Fruit fly (Drosophila melanogaster) whole organism, embryonic: ENCODE data around the gene siz.

Experiments
- B-H2 ChIP-seq: fragments of 200-800 bp; sonication (Bioruptor generic); optimal IDR thresholded peaks from 2 replicates; lab custom pipeline; 2018; ENCODE audit warnings: missing biosample characterization, mild to moderate bottlenecking, missing genetic modification characterization
- Blimp-1 ChIP-seq: fragments of 200-800 bp; sonication (Bioruptor generic); optimal IDR thresholded peaks from 3 replicates; lab custom pipeline; 2018; ENCODE audit warnings: missing biosample characterization, missing genetic modification characterization, mild to moderate bottlenecking, moderate library complexity, missing genetic modification reagents
- CG10209 ChIP-seq: fragments of 200-800 bp; sonication (Bioruptor generic); optimal IDR thresholded peaks from 3 replicates; lab custom pipeline; 2017; ENCODE audit warnings: missing biosample characterization, mild to moderate bottlenecking, missing genetic modification characterization, missing genetic modification reagents
- CG12391 ChIP-seq: fragments of 200-800 bp; sonication (Bioruptor generic); optimal IDR thresholded peaks from 3 replicates; lab custom pipeline; 2018; ENCODE audit warnings: missing biosample characterization, mild to moderate bottlenecking, missing genetic modification characterization, moderate library complexity
- CG14710 ChIP-seq: fragments of 200-800 bp; sonication (Bioruptor generic); optimal IDR thresholded peaks from 3 replicates; lab custom pipeline; 2019; ENCODE audit warnings: missing biosample characterization, mild to moderate bottlenecking, missing genetic modification characterization, moderate library complexity
- CG2129 ChIP-seq: fragments of 200-800 bp; sonication (Bioruptor generic); IDR thresholded peaks from 2 replicates; pipeline ENCODE4 v1.3.6; 2022; ENCODE audit warnings: missing biosample characterization, missing genetic modification characterization; ENCODE audit not compliant: partially characterized antibody
- CG2678 ChIP-seq: fragments of 200-800 bp; sonication (Bioruptor generic); optimal IDR thresholded peaks from 3 replicates; lab custom pipeline; 2019; ENCODE audit warnings: missing biosample characterization, mild to moderate bottlenecking, missing genetic modification characterization, moderate library complexity
- CG2712 ChIP-seq: fragments of 200-800 bp; optimal IDR thresholded peaks from 3 replicates; lab custom pipeline; 2019; ENCODE audit warnings: missing biosample characterization, mild to moderate bottlenecking, missing genetic modification characterization, moderate library complexity
- CG4617 ChIP-seq: fragments of 200-800 bp; sonication (Bioruptor generic); optimal IDR thresholded peaks from 3 replicates; lab custom pipeline; 2016; ENCODE audit warnings: missing biosample characterization, missing genetic modification characterization, borderline replicate concordance
- CG4820 ChIP-seq: fragments of 200-800 bp; sonication (Bioruptor generic); optimal IDR thresholded peaks from 3 replicates; lab custom pipeline; 2016; ENCODE audit warnings: missing biosample characterization, missing genetic modification characterization
- CG7372 ChIP-seq: fragments of 200-800 bp; sonication (Bioruptor generic); IDR thresholded peaks from 2 replicates; pipeline ENCODE4 v1.3.6; 2022; ENCODE audit warnings: missing biosample characterization, missing genetic modification characterization
- CG7786 ChIP-seq: fragments of 200-800 bp; sonication (Bioruptor generic); optimal IDR thresholded peaks from 2 replicates; lab custom pipeline; 2016; ENCODE audit warnings: missing biosample characterization, missing genetic modification characterization
- CG7839 ChIP-seq: fragments of 200-800 bp; sonication (Bioruptor generic); optimal IDR thresholded peaks from 3 replicates; lab custom pipeline; 2018; ENCODE audit warnings: missing biosample characterization, mild to moderate bottlenecking, missing genetic modification characterization, moderate library complexity
- CG8478 ChIP-seq: fragments of >200 bp; optimal IDR thresholded peaks from 2 replicates; lab custom pipeline; 2018
- H15 ChIP-seq: fragments of 200-800 bp; sonication (Bioruptor generic); IDR thresholded peaks from 3 replicates; pipeline ENCODE4 v1.3.6; 2022; ENCODE audit warnings: missing biosample characterization, missing genetic modification characterization
- Hmr ChIP-seq: fragments of 200-800 bp; sonication (Bioruptor generic); optimal IDR thresholded peaks from 3 replicates; lab custom pipeline; 2017; ENCODE audit warnings: mild to moderate bottlenecking, missing biosample characterization, missing genetic modification reagents, missing genetic modification characterization
- Max ChIP-seq: fragments of 200-800 bp; sonication (Bioruptor generic); optimal IDR thresholded peaks from 2 replicates; lab custom pipeline; 2016; ENCODE audit warnings: missing biosample characterization, mild to moderate bottlenecking, missing genetic modification characterization
- Neu2 ChIP-seq: fragments of 200-800 bp; sonication (Bioruptor generic); optimal IDR thresholded peaks from 3 replicates; lab custom pipeline; 2016; ENCODE audit warnings: missing biosample characterization, missing genetic modification characterization, borderline replicate concordance
- NfI ChIP-seq: fragments of 200-800 bp; sonication (Bioruptor generic); optimal IDR thresholded peaks from 3 replicates; lab custom pipeline; 2018; ENCODE audit warnings: missing biosample characterization, mild to moderate bottlenecking, missing genetic modification characterization, moderate library complexity
- Rfx ChIP-seq: fragments of 200-800 bp; sonication (Bioruptor generic); IDR thresholded peaks from 2 replicates; pipeline ENCODE4 v1.3.6; 2022; ENCODE audit warnings: missing biosample characterization, missing genetic modification characterization
- Sox100B ChIP-seq: fragments of 200-800 bp; sonication (Bioruptor generic); optimal IDR thresholded peaks from 3 replicates; lab custom pipeline; 2018; ENCODE audit warnings: missing biosample characterization, mild to moderate bottlenecking, missing genetic modification characterization
- Stat92E ChIP-seq, 3 experiments: fragments of >200 bp in 2 of 3; fragments of 200-800 bp in 1 of 3; sonication (Bioruptor generic) in 1 of 3; optimal IDR thresholded peaks; 2 replicates each; lab custom pipeline; 2017 to 2019; ENCODE audit warnings: missing biosample characterization in 3 of 3, missing genetic modification characterization in 3 of 3, mild to moderate bottlenecking in 1 of 3, moderate library complexity in 1 of 3
- Usf ChIP-seq: fragments of 200-800 bp; sonication (Bioruptor generic); optimal IDR thresholded peaks from 2 replicates; lab custom pipeline; 2017; ENCODE audit warnings: missing genotype, missing biosample characterization, missing genetic modification characterization
- ap ChIP-seq: fragments of 200-800 bp; sonication (Bioruptor generic); IDR thresholded peaks from 2 replicates; pipeline ENCODE4 v1.3.6; 2022; ENCODE audit warnings: missing biosample characterization, missing genetic modification characterization
- bsh ChIP-seq, 2 experiments: fragments of 200-800 bp; sonication (Bioruptor generic); optimal IDR thresholded peaks; 2 replicates each; lab custom pipeline; 2017 to 2018; ENCODE audit warnings: mild to moderate bottlenecking in 2 of 2, missing biosample characterization in 2 of 2, missing genetic modification characterization in 2 of 2, moderate library complexity in 1 of 2
- chn ChIP-seq: fragments of 200-800 bp; sonication (Bioruptor generic); optimal IDR thresholded peaks from 2 replicates; lab custom pipeline; 2016; ENCODE audit warnings: missing biosample characterization, missing genetic modification characterization
- crp ChIP-seq, 2 experiments: fragments of 200-800 bp; sonication (Bioruptor generic); optimal IDR thresholded peaks; 2 replicates in 1 of 2; 3 replicates in 1 of 2; lab custom pipeline; 2017; ENCODE audit warnings: missing biosample characterization in 2 of 2, missing genetic modification characterization in 2 of 2, mild to moderate bottlenecking in 1 of 2, moderate library complexity in 1 of 2
- exex ChIP-seq: fragments of 200-800 bp; sonication (Bioruptor generic); optimal IDR thresholded peaks from 4 replicates; lab custom pipeline; 2018; ENCODE audit warnings: missing biosample characterization, mild to moderate bottlenecking, missing genetic modification characterization, moderate library complexity
- grau ChIP-seq: fragments of 200-800 bp; optimal IDR thresholded peaks from 3 replicates; lab custom pipeline; 2019; ENCODE audit warnings: missing biosample characterization, mild to moderate bottlenecking, missing genetic modification characterization, moderate library complexity
- lab ChIP-seq: fragments of 200-800 bp; sonication (Bioruptor generic); optimal IDR thresholded peaks from 3 replicates; lab custom pipeline; 2017; ENCODE audit warnings: missing biosample characterization, missing genetic modification characterization, mild to moderate bottlenecking, moderate library complexity, missing genetic modification reagents
- lola ChIP-seq, 3 experiments: fragments of >200 bp in 2 of 3; fragments of 200-800 bp in 1 of 3; sonication (Bioruptor generic) in 1 of 3; optimal IDR thresholded peaks; 2 replicates each; lab custom pipeline; 2017 to 2019; ENCODE audit warnings: missing biosample characterization in 3 of 3, missing genetic modification characterization in 3 of 3, mild to moderate bottlenecking in 1 of 3, moderate library complexity in 1 of 3
- nmo ChIP-seq: fragments of 200-800 bp; sonication (Bioruptor generic); optimal IDR thresholded peaks from 2 replicates; lab custom pipeline; 2018; ENCODE audit warnings: missing biosample characterization, mild to moderate bottlenecking, missing genetic modification characterization, moderate library complexity
- otp ChIP-seq: fragments of 200-800 bp; sonication (Bioruptor generic); IDR thresholded peaks from 3 replicates; pipeline ENCODE4, ENCODE4 v1.3.6; 2022; ENCODE audit warnings: missing biosample characterization, missing genetic modification characterization
- shn ChIP-seq: fragments of 200-800 bp; sonication (Bioruptor generic); optimal IDR thresholded peaks from 3 replicates; lab custom pipeline; 2016; ENCODE audit warnings: missing biosample characterization, missing genetic modification characterization
- slou ChIP-seq: fragments of 200-800 bp; sonication (Bioruptor generic); optimal IDR thresholded peaks from 3 replicates; lab custom pipeline; 2016; ENCODE audit warnings: missing biosample characterization, missing genetic modification characterization
- tap ChIP-seq: fragments of 200-800 bp; optimal IDR thresholded peaks from 3 replicates; lab custom pipeline; 2019; ENCODE audit warnings: missing biosample characterization, mild to moderate bottlenecking, missing genetic modification characterization, moderate library complexity
- unpg ChIP-seq: fragments of 200-800 bp; sonication (Bioruptor generic); optimal IDR thresholded peaks from 3 replicates; lab custom pipeline; 2018; ENCODE audit warnings: missing biosample characterization, mild to moderate bottlenecking, missing genetic modification characterization, moderate library complexity
- zen2 ChIP-seq: fragments of 200-800 bp; sonication (Bioruptor generic); IDR thresholded peaks from 3 replicates; pipeline ENCODE4 v1.3.6; 2022; ENCODE audit warnings: missing biosample characterization, missing genetic modification characterization; ENCODE audit not compliant: partially characterized antibody

Gene siz

DNA sequence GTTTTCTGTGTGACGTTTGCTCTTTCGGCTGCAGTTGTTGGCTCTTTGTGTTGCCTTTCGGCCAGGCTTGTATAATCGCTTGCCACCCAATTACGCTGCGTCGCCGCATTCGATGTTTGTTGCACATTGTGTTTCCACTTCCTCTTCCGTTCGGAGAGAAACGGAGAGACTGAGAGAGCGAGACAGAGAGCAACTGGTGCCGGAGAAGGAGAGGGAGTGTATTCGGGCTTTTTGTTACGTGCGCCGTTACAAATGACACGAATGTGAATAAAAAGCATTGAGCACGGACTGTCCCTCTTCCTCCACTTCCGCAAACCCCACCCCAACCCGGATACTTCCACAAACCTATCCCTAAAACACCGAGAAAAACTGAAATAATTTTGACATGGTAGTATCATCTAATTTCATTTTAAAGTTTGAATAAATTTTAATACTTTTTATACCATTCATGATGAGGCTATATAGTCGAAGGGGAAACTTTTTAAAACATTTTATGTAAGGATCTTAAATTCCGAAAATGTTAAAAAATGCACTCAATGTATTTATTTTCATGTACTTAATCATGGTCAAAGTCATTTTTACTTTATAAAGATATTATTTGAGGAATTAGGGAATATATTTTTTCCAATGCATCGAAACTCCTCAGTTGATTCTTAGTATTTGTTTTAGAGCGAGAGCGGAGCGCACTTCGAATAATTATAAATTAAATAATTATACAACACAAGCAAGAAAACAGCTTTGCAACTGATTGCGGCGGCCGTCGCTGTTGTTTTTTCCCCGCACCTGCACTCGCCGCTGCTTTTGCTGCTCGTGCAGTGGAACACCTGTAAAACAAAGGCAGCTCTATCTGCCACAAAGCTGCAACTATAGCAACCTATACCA is 26.1 kb downstream of the siz start (continued):
- TF ChIP-seq otp (GFP tag; lab: Robert Waterston, UW) (no peak), Rfx (GFP tag; lab: Robert Waterston, UW) (no peak), zen2 (no peak), Hmr (GFP tag; lab: Kevin White, UChicago) (no peak), Max (GFP tag; lab: Kevin White, UChicago) (no peak), CG12391 (tag; lab: Kevin White, UChicago) (peak; percentile 12), Blimp-1 (GFP tag; lab: Kevin White, UChicago) (peak; percentile 46), shn (no peak), Stat92E (GFP tag; optimal IDR thresholded peaks at IDR 0.05; lab: Kevin White, UChicago) (no peak), grau (peak; percentile 31), CG4617 (GFP tag; lab: Kevin White, UChicago) (no peak), Neu2 (no peak), Usf (GFP tag; lab: Kevin White, UChicago) (no peak), chn (GFP tag; lab: Kevin White, UChicago) (no peak), exex (no peak), CG2678 (tag; lab: Kevin White, UChicago) (peak; percentile 27), NfI (GFP tag; lab: Kevin White, UChicago) (no peak), ap (GFP tag; lab: Robert Waterston, UW) (no peak), CG8478 (lab: Kevin White, UChicago) (no peak), slou (GFP tag; lab: Kevin White, UChicago) (no peak), CG7372 (GFP tag; lab: Robert Waterston, UW) (no peak), B-H2 (GFP tag; lab: Kevin White, UChicago) (no peak), bsh (GFP tag; optimal IDR thresholded peaks at IDR 0.05; lab: Kevin White, UChicago) (peak in 1 of 2 experiments; percentile 45), tap (tag; lab: Kevin White, UChicago) (no peak), Sox100B (GFP tag; lab: Kevin White, UChicago) (no peak), CG14710 (tag; lab: Kevin White, UChicago) (peak; percentile 16), H15 (GFP tag; lab: Robert Waterston, UW) (no peak), CG2712 (peak; percentile 54), CG10209 (no peak), lab (peak; percentile 14), CG7839 (tag; lab: Kevin White, UChicago) (peak; percentile 19), CG7786 (GFP tag; lab: Kevin White, UChicago) (no peak), unpg (GFP tag; lab: Kevin White, UChicago) (peak; percentile 16), CG4820 (no peak), crp (GFP tag; optimal IDR thresholded peaks at IDR 0.05; lab: Kevin White, UChicago) (no peak), lola (GFP tag; optimal IDR thresholded peaks at IDR 0.05; lab: Kevin White, UChicago) (peak in 1 of 3 experiments; percentile 20), nmo (GFP tag; lab: Kevin White, UChicago) (peak; percentile 23), CG2129 (no peak)
